Worm (Caenorhabditis elegans) whole organism, L2 larva: ENCODE measurements around the gene dsc-1.

Experiments
- elt-1 ChIP-seq: fragments of 150-350 bp; optimal IDR thresholded peaks from 2 replicates; lab custom pipeline; 2014; ENCODE audit warnings: missing biosample characterization, missing genetic modification characterization
- fos-1 ChIP-seq: fragments of 150-350 bp; optimal IDR thresholded peaks from 2 replicates; lab custom pipeline; 2014; ENCODE audit warnings: missing biosample characterization, missing genetic modification characterization
- gmeb-1 ChIP-seq: fragments of 150-350 bp; optimal IDR thresholded peaks from 2 replicates; lab custom pipeline; 2014; ENCODE audit warnings: missing biosample characterization, missing genetic modification characterization
- lin-13 ChIP-seq: fragments of 150-350 bp; optimal IDR thresholded peaks from 2 replicates; lab custom pipeline; 2014; ENCODE audit warnings: missing biosample characterization, missing genetic modification reagents, missing genetic modification characterization
- lin-39 ChIP-seq: fragments of 150-350 bp; optimal IDR thresholded peaks from 2 replicates; lab custom pipeline; 2014; ENCODE audit warnings: missing biosample characterization, missing genetic modification reagents, missing genetic modification characterization
- lsy-2 ChIP-seq, 2 experiments: fragments of 150-350 bp in 1 of 2; sonication (generic microtip) in 1 of 2; optimal IDR thresholded peaks; 2 replicates each; lab custom pipeline; 2014 to 2017; ENCODE audit warnings: missing biosample characterization in 2 of 2, missing genetic modification characterization in 2 of 2
- nhr-237 ChIP-seq: fragments of 150-350 bp; optimal IDR thresholded peaks from 2 replicates; lab custom pipeline; 2014; ENCODE audit warnings: missing biosample characterization, missing genetic modification characterization
- nhr-25 ChIP-seq: fragments of 150-350 bp; sonication (generic microtip); optimal IDR thresholded peaks from 3 replicates; lab custom pipeline; 2014; ENCODE audit warnings: missing biosample characterization, missing genetic modification characterization
- nhr-6 ChIP-seq: fragments of 150-350 bp; optimal IDR thresholded peaks from 2 replicates; lab custom pipeline; 2014; ENCODE audit warnings: missing biosample characterization, missing genetic modification characterization
- nhr-77 ChIP-seq: fragments of 150-350 bp; optimal IDR thresholded peaks from 2 replicates; lab custom pipeline; 2014; ENCODE audit warnings: missing biosample characterization, missing genetic modification characterization
- zag-1 ChIP-seq: fragments of 150-350 bp; optimal IDR thresholded peaks from 2 replicates; lab custom pipeline; 2014; ENCODE audit warnings: missing biosample characterization, missing genetic modification characterization

- TF ChIP-seq gmeb-1 (tag; lab: Kevin White, UChicago) (no peak), fos-1 (no peak), nhr-25 (tag; lab: Kevin White, UChicago) (no peak), elt-1 (tag; lab: Kevin White, UChicago) (no peak), lin-13 (no peak), nhr-6 (tag; lab: Kevin White, UChicago) (no peak), zag-1 (tag; lab: Kevin White, UChicago) (no peak), lin-39 (no peak), lsy-2 (tag; optimal IDR thresholded peaks at IDR 0.05; lab: Kevin White, UChicago) (no peak), nhr-77 (tag; lab: Kevin White, UChicago) (no peak), nhr-237 (tag; lab: Kevin White, UChicago) (no peak)
These were observed 15.4 kb upstream of the dsc-1 start for ce11 chrX:15050006-15050405.
